4 worm cellular contexts compared by ENCODE assay signal in the genomic region with DNA sequence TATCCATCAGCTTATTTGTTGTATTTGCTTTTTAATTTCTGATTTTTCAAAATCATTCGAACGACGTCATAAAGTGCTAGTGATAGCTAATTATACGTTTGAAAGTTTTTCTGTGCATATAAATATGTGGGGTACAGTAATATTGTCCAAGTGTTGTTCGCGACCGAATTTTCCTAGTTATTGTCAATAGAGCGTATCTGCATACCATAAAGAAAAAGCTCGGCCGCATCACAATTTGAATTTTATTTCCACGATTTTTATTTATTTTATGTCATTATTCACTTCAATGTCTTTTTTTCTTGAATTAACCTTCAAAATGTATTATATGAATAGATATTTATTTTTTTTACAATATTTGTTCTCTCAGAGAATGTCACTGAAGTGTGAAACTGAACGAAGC.
TF ChIP-seq lines count a peak whose summit lies in the region.

A gene (plus strand): TSS at position 368 of the 400 bp plus-strand sequence.

TF ChIP-seq in whole organism, L2 larva, 48 proteins besides CTCF, POLR2A, EP300 and RAD21 (continues in another document):
- TF ChIP-seq nhr-21 (tag; optimal IDR thresholded peaks at IDR 0.05; lab: Kevin White, UChicago) (peak; percentile 5), blmp-1 (tag; optimal IDR thresholded peaks at IDR 0.05; lab: Kevin White, UChicago; ENCODE audit: insufficient read depth) (no peak), unc-62 (GFP tag; optimal IDR thresholded peaks at IDR 0.05; lab: Kevin White, UChicago) (no peak), fos-1 (tag; optimal IDR thresholded peaks at IDR 0.05; lab: Kevin White, UChicago) (peak; percentile 49), alr-1 (tag; optimal IDR thresholded peaks at IDR 0.05; lab: Kevin White, UChicago) (no peak), elt-1 (tag; optimal IDR thresholded peaks at IDR 0.05; lab: Kevin White, UChicago) (no peak), lsy-2 (tag; optimal IDR thresholded peaks at IDR 0.05; lab: Kevin White, UChicago) (peak; percentile 15 to 94), zag-1 (tag; optimal IDR thresholded peaks at IDR 0.05; lab: Kevin White, UChicago) (no peak), elt-3 (tag; optimal IDR thresholded peaks at IDR 0.05; lab: Kevin White, UChicago) (no peak), nhr-129 (tag; optimal IDR thresholded peaks at IDR 0.05; lab: Kevin White, UChicago) (peak; percentile 58), nhr-11 (tag; optimal IDR thresholded peaks at IDR 0.05; lab: Kevin White, UChicago) (no peak), sma-9 (GFP tag; optimal IDR thresholded peaks at IDR 0.05; lab: Kevin White, UChicago) (peak; percentile 55), sma-9 (tag; optimal IDR thresholded peaks at IDR 0.05; lab: Kevin White, UChicago) (no peak), skn-1 (tag; optimal IDR thresholded peaks at IDR 0.05; lab: Kevin White, UChicago) (peak; percentile 3), nhr-77 (tag; optimal IDR thresholded peaks at IDR 0.05; lab: Kevin White, UChicago) (no peak), lin-13 (GFP tag; optimal IDR thresholded peaks at IDR 0.05; lab: Kevin White, UChicago) (peak; percentile 70), dmd-4 (tag; optimal IDR thresholded peaks at IDR 0.05; lab: Kevin White, UChicago) (no peak), aly-2 (tag; optimal IDR thresholded peaks at IDR 0.05; lab: Kevin White, UChicago) (no peak), nhr-10 (tag; optimal IDR thresholded peaks at IDR 0.05; lab: Kevin White, UChicago) (no peak), ceh-82 (tag; optimal IDR thresholded peaks at IDR 0.05; lab: Kevin White, UChicago) (no peak), ztf-11 (tag; optimal IDR thresholded peaks at IDR 0.05; lab: Kevin White, UChicago) (no peak), peb-1 (tag; optimal IDR thresholded peaks at IDR 0.05; lab: Kevin White, UChicago) (no peak)

TF ChIP-seq in whole organism, L4 larva, 104 proteins besides CTCF, POLR2A, EP300 and RAD21 (continues in another document):
- TF ChIP-seq php-3 (GFP tag; IDR thresholded peaks at IDR 0.05; lab: Robert Waterston, UW): no peak
- TF ChIP-seq hlh-30 (tag; optimal IDR thresholded peaks at IDR 0.05; lab: Kevin White, UChicago; ENCODE audit: insufficient read depth): peak; percentile 30
- TF ChIP-seq aly-2 (tag; optimal IDR thresholded peaks at IDR 0.05; lab: Kevin White, UChicago): no peak
- TF ChIP-seq zfp-3 (GFP tag; conservative IDR thresholded peaks at IDR 0.05; lab: Robert Waterston, UW): no peak
- TF ChIP-seq lin-15B (tag; optimal IDR thresholded peaks at IDR 0.05; lab: Kevin White, UChicago): peak; percentile 24
- peak; percentile 70; the same call in 1 of the 2 replicates for TF ChIP-seq ZK337.2 (GFP tag; IDR thresholded peaks at IDR 0.05; lab: Robert Waterston, UW)
- TF ChIP-seq spr-3 (GFP tag; optimal IDR thresholded peaks at IDR 0.05; lab: Kevin White, UChicago): no peak
- no peak for TF ChIP-seq egl-27 (tag; optimal IDR thresholded peaks at IDR 0.05; lab: Kevin White, UChicago)
- no peak for TF ChIP-seq attf-4 (tag; optimal IDR thresholded peaks at IDR 0.05; lab: Kevin White, UChicago)
- no peak for TF ChIP-seq cey-2 (tag; optimal IDR thresholded peaks at IDR 0.05; lab: Kevin White, UChicago; ENCODE audit: borderline replicate concordance, insufficient read depth)
- TF ChIP-seq ceh-28 (tag; optimal IDR thresholded peaks at IDR 0.05; lab: Kevin White, UChicago): no peak
- TF ChIP-seq nhr-28 (tag; optimal IDR thresholded peaks at IDR 0.05; lab: Kevin White, UChicago): peak; percentile 54
- peak; percentile 95 for TF ChIP-seq unc-130 (GFP tag; optimal IDR thresholded peaks at IDR 0.05; lab: Kevin White, UChicago)
- no peak for TF ChIP-seq daf-16 (GFP tag; optimal IDR thresholded peaks at IDR 0.05; lab: Kevin White, UChicago)
- TF ChIP-seq daf-16 (tag; optimal IDR thresholded peaks at IDR 0.05; lab: Kevin White, UChicago): peak; percentile 50
- peak; percentile 59 for TF ChIP-seq nhr-102 (tag; optimal IDR thresholded peaks at IDR 0.05; lab: Kevin White, UChicago)
- TF ChIP-seq mxl-3 (GFP tag; optimal IDR thresholded peaks at IDR 0.05; lab: Kevin White, UChicago): peak; percentile 7
- peak; percentile 34 for TF ChIP-seq hlh-11 (tag; optimal IDR thresholded peaks at IDR 0.05; lab: Kevin White, UChicago)
- no peak for TF ChIP-seq unc-39 (tag; optimal IDR thresholded peaks at IDR 0.05; lab: Kevin White, UChicago)
- no peak for TF ChIP-seq ztf-11 (tag; optimal IDR thresholded peaks at IDR 0.05; lab: Kevin White, UChicago)
- peak; percentile 18 for TF ChIP-seq lin-13 (GFP tag; optimal IDR thresholded peaks at IDR 0.05; lab: Kevin White, UChicago)
- no peak for TF ChIP-seq sdz-12 (GFP tag; optimal IDR thresholded peaks at IDR 0.05; lab: Kevin White, UChicago)
- no peak for TF ChIP-seq tag-97 (GFP tag; IDR thresholded peaks at IDR 0.05; lab: Robert Waterston, UW)

TF ChIP-seq in whole organism, late embryonic, 69 proteins besides CTCF, POLR2A, EP300 and RAD21 (continues in another document):
- TF ChIP-seq hlh-8 (tag; optimal IDR thresholded peaks at IDR 0.05; lab: Kevin White, UChicago) (peak; percentile 37), nhr-11 (tag; optimal IDR thresholded peaks at IDR 0.05; lab: Kevin White, UChicago) (no peak), ceh-31 (tag; optimal IDR thresholded peaks at IDR 0.05; lab: Kevin White, UChicago) (peak; percentile 87), lin-11 (tag; optimal IDR thresholded peaks at IDR 0.05; lab: Kevin White, UChicago) (no peak), sdc-2 (tag; optimal IDR thresholded peaks at IDR 0.05; lab: Kevin White, UChicago) (no peak), pqm-1 (tag; optimal IDR thresholded peaks at IDR 0.05; lab: Kevin White, UChicago) (no peak), elt-4 (tag; optimal IDR thresholded peaks at IDR 0.05; lab: Kevin White, UChicago) (no peak), lim-6 (tag; optimal IDR thresholded peaks at IDR 0.05; lab: Kevin White, UChicago) (peak; percentile 25), ceh-6 (GFP tag; optimal IDR thresholded peaks at IDR 0.05; lab: Kevin White, UChicago) (no peak), pros-1 (tag; optimal IDR thresholded peaks at IDR 0.05; lab: Kevin White, UChicago) (no peak), hlh-15 (tag; optimal IDR thresholded peaks at IDR 0.05; lab: Kevin White, UChicago) (no peak), dve-1 (tag; optimal IDR thresholded peaks at IDR 0.05; lab: Kevin White, UChicago) (peak; percentile 13), ceh-24 (tag; optimal IDR thresholded peaks at IDR 0.05; lab: Kevin White, UChicago) (no peak), ahr-1 (tag; optimal IDR thresholded peaks at IDR 0.05; lab: Kevin White, UChicago) (no peak), C38D4.7 (GFP tag; optimal IDR thresholded peaks at IDR 0.05; lab: Kevin White, UChicago) (no peak), tbx-2 (tag; optimal IDR thresholded peaks at IDR 0.05; lab: Kevin White, UChicago) (peak; percentile 76), ets-4 (tag; optimal IDR thresholded peaks at IDR 0.05; lab: Kevin White, UChicago) (peak; percentile 48), K02D7.2 (tag; optimal IDR thresholded peaks at IDR 0.05; lab: Kevin White, UChicago) (no peak), pat-9 (tag; optimal IDR thresholded peaks at IDR 0.05; lab: Kevin White, UChicago) (no peak), elt-2 (tag; optimal IDR thresholded peaks at IDR 0.05; lab: Kevin White, UChicago) (peak; percentile 68), zip-5 (tag; optimal IDR thresholded peaks at IDR 0.05; lab: Kevin White, UChicago) (peak; percentile 56), nhr-232 (tag; optimal IDR thresholded peaks at IDR 0.05; lab: Kevin White, UChicago) (no peak), C08G9.2 (tag; optimal IDR thresholded peaks at IDR 0.05; lab: Kevin White, UChicago) (peak; percentile 74), ceh-14 (tag; optimal IDR thresholded peaks at IDR 0.05; lab: Kevin White, UChicago) (peak; percentile 39), rnt-1 (tag; optimal IDR thresholded peaks at IDR 0.05; lab: Kevin White, UChicago) (no peak), fax-1 (tag; optimal IDR thresholded peaks at IDR 0.05; lab: Kevin White, UChicago) (no peak)

TF ChIP-seq in whole organism, mixed stage, embryonic, 35 proteins besides CTCF, POLR2A, EP300 and RAD21:
- TF ChIP-seq nhr-28 (tag; optimal IDR thresholded peaks at IDR 0.05; lab: Kevin White, UChicago) (no peak), tbx-8 (GFP tag; optimal IDR thresholded peaks at IDR 0.05; lab: Kevin White, UChicago) (no peak), nhr-2 (tag; optimal IDR thresholded peaks at IDR 0.05; lab: Kevin White, UChicago) (no peak), hlh-1 (tag; optimal IDR thresholded peaks at IDR 0.05; lab: Kevin White, UChicago) (no peak), mab-5 (tag; optimal IDR thresholded peaks at IDR 0.05; lab: Kevin White, UChicago) (no peak), ceh-39 (tag; optimal IDR thresholded peaks at IDR 0.05; lab: Kevin White, UChicago) (peak; percentile 48), lsy-2 (tag; optimal IDR thresholded peaks at IDR 0.05; lab: Kevin White, UChicago) (peak; percentile 91), elt-1 (tag; optimal IDR thresholded peaks at IDR 0.05; lab: Kevin White, UChicago; ENCODE audit: borderline replicate concordance, insufficient read depth) (no peak), unc-39 (tag; optimal IDR thresholded peaks at IDR 0.05; lab: Kevin White, UChicago) (no peak), ham-2 (GFP tag; optimal IDR thresholded peaks at IDR 0.05; lab: Kevin White, UChicago) (no peak), cnd-1 (tag; optimal IDR thresholded peaks at IDR 0.05; lab: Kevin White, UChicago) (no peak), ceh-83 (GFP tag; optimal IDR thresholded peaks at IDR 0.05; lab: Kevin White, UChicago) (no peak), sem-2 (GFP tag; optimal IDR thresholded peaks at IDR 0.05; lab: Kevin White, UChicago) (no peak), sptf-1 (tag; optimal IDR thresholded peaks at IDR 0.05; lab: Kevin White, UChicago) (peak; percentile 71), elt-3 (tag; optimal IDR thresholded peaks at IDR 0.05; lab: Kevin White, UChicago) (no peak), nhr-237 (tag; optimal IDR thresholded peaks at IDR 0.05; lab: Kevin White, UChicago) (peak; percentile 32), drap-1 (GFP tag; optimal IDR thresholded peaks at IDR 0.05; lab: Kevin White, UChicago) (peak; percentile 7), nhr-76 (tag; optimal IDR thresholded peaks at IDR 0.05; lab: Kevin White, UChicago) (no peak), pha-4 (tag; optimal IDR thresholded peaks at IDR 0.05; lab: Kevin White, UChicago) (peak; percentile 78), ztf-11 (tag; optimal IDR thresholded peaks at IDR 0.05; lab: Kevin White, UChicago) (no peak), mep-1 (tag; optimal IDR thresholded peaks at IDR 0.05; lab: Kevin White, UChicago) (peak; percentile 47)
